Worm (Caenorhabditis elegans) whole organism, L4/young adult: Measurements from ENCODE around the gene F47G9.6.

ENCODE experiments used
- W03F9.2 ChIP-seq: fragments of 150-350 bp; optimal IDR thresholded peaks from 2 replicates; lab custom pipeline; 2014; ENCODE audit warnings: missing biosample characterization, missing genetic modification characterization
- dao-5 ChIP-seq: sonication (generic microtip); optimal IDR thresholded peaks from 2 replicates; lab custom pipeline; 2016; ENCODE audit warnings: missing genotype, missing genetic modification characterization, moderate library complexity, missing compliant biosample characterization
- him-1 ChIP-seq: sonication (generic microtip); optimal IDR thresholded peaks from 2 replicates; lab custom pipeline; 2016; ENCODE audit warnings: missing genotype, missing genetic modification reagents, missing genetic modification characterization, missing compliant biosample characterization

ce11 chrV:11341130-11341675, 12.0 kb downstream of the F47G9.6 start:
- TF ChIP-seq W03F9.2 (tag; lab: Kevin White, UChicago) (no peak), him-1 (tag; lab: Kevin White, UChicago) (no peak), dao-5 (tag; lab: Kevin White, UChicago) (no peak)
